Fruit fly (Drosophila melanogaster): Measurements from ENCODE around the gene Nrt.

The Nrt gene

DNA sequence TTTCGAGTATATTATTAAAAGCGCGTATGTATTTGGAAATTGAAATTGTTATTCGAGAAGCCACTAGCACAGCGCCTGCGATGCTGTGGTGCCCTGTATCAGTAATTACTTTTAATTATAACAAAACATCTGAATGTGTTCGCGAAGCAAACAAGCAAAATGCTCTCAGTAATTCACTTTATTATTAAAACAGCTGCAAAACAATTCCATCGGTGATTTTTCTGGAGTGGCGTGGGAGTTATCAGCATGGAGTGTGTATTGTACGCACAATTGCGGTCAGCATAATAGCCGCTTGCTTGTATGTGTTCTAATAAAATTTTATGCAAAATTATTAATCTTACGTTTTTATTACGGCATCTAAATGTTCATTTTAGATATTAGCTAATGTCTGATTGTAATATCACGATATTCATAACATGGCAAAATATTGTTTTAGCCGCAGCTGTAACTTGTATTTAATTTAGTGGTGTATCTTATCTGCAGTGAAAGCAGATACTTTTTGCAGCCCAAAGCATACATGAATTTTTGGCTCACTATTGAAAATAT lies 16.4 kb downstream of the Nrt start (continued):
- no peak for TF ChIP-seq pb (GFP tag; optimal IDR thresholded peaks at IDR 0.05)
- TF ChIP-seq Xbp1 (GFP tag; optimal IDR thresholded peaks at IDR 0.05): peak; percentile 74
- TF ChIP-seq Antp (GFP tag; optimal IDR thresholded peaks at IDR 0.05): peak; percentile 63
- TF ChIP-seq odd (GFP tag; optimal IDR thresholded peaks at IDR 0.05): no peak
- TF ChIP-seq sisA (GFP tag; IDR thresholded peaks at IDR 0.05): peak; percentile 67
- TF ChIP-seq salm (tag; optimal IDR thresholded peaks at IDR 0.05): peak; percentile 61
- TF ChIP-seq pum (GFP tag; optimal IDR thresholded peaks at IDR 0.05): peak; percentile 62
- TF ChIP-seq CG11093 (GFP tag; IDR thresholded peaks at IDR 0.05): peak; percentile 64; the same call in 1 of the 3 replicates
- TF ChIP-seq cwo (GFP tag; optimal IDR thresholded peaks at IDR 0.05): no peak
- TF ChIP-seq ewg (GFP tag; optimal IDR thresholded peaks at IDR 0.05): peak; percentile 62
- no peak for TF ChIP-seq CG11504 (tag; optimal IDR thresholded peaks at IDR 0.05)
- peak; percentile 51 for TF ChIP-seq NfI (GFP tag; optimal IDR thresholded peaks at IDR 0.05)
- no peak for TF ChIP-seq Neu2 (GFP tag; optimal IDR thresholded peaks at IDR 0.05; ENCODE audit: borderline replicate concordance)
- no peak for TF ChIP-seq tap (tag; optimal IDR thresholded peaks at IDR 0.05)
- peak; percentile 76 for TF ChIP-seq CG17328 (GFP tag; IDR thresholded peaks at IDR 0.05)
- TF ChIP-seq usp (GFP tag; optimal IDR thresholded peaks at IDR 0.05): no peak
- peak; percentile 48; the same call in 1 of the 2 replicates for TF ChIP-seq dati (GFP tag; IDR thresholded peaks at IDR 0.05)
- TF ChIP-seq CG15601 (tag; optimal IDR thresholded peaks at IDR 0.05): peak; percentile 56
- TF ChIP-seq Abd-B (GFP tag; optimal IDR thresholded peaks at IDR 0.05): peak; percentile 54
- no peak for TF ChIP-seq HLHmδ (GFP tag; optimal IDR thresholded peaks at IDR 0.05)
- peak; percentile 57 for TF ChIP-seq CG8359 (GFP tag; optimal IDR thresholded peaks at IDR 0.05; ENCODE audit: borderline replicate concordance)
- peak; percentile 95 for TF ChIP-seq Ets65A (GFP tag)
- peak; percentile 51 for TF ChIP-seq Six4 (GFP tag; optimal IDR thresholded peaks at IDR 0.05)
- TF ChIP-seq CG7271 (tag; optimal IDR thresholded peaks at IDR 0.05): no peak
- peak; percentile 45 for TF ChIP-seq Camta (GFP tag; optimal IDR thresholded peaks at IDR 0.05)
- peak; percentile 19; the same call in 1 of the 2 replicates for TF ChIP-seq CG9215 (GFP tag; IDR thresholded peaks at IDR 0.05)
- TF ChIP-seq CG12744 (GFP tag; optimal IDR thresholded peaks at IDR 0.05): peak; percentile 46
- peak; percentile 70; the same call in 1 of the 3 replicates for TF ChIP-seq CG7357 (GFP tag; IDR thresholded peaks at IDR 0.05)
- TF ChIP-seq kni (GFP tag; optimal IDR thresholded peaks at IDR 0.05): no peak
- TF ChIP-seq Usf (GFP tag; optimal IDR thresholded peaks at IDR 0.05): no peak
- TF ChIP-seq nom (GFP tag; optimal IDR thresholded peaks at IDR 0.05): peak; percentile 18
- TF ChIP-seq CG18599 (GFP tag; optimal IDR thresholded peaks at IDR 0.05): no peak
- TF ChIP-seq al (GFP tag; IDR thresholded peaks at IDR 0.05): 0 out of 2 replicates have a peak, but pooled peaks have one; percentile 26
- peak; percentile 70 for TF ChIP-seq lbe (GFP tag; optimal IDR thresholded peaks at IDR 0.05)
- TF ChIP-seq CG11696 (GFP tag; IDR thresholded peaks at IDR 0.05): peak; percentile 95
- TF ChIP-seq Hmr (GFP tag; optimal IDR thresholded peaks at IDR 0.05): peak; percentile 73
- peak; percentile 78 for TF ChIP-seq chm (GFP tag; IDR thresholded peaks at IDR 0.05)
- TF ChIP-seq insv (GFP tag; optimal IDR thresholded peaks at IDR 0.05): no peak
- TF ChIP-seq nau (GFP tag; optimal IDR thresholded peaks at IDR 0.05): no peak
- peak; percentile 33; the same call in 1 of the 2 replicates for TF ChIP-seq CG10321 (GFP tag; IDR thresholded peaks at IDR 0.05)
- peak; percentile 55 for TF ChIP-seq Aef1 (GFP tag; IDR thresholded peaks at IDR 0.05)
- peak; percentile 49 for TF ChIP-seq CG4707 (GFP tag; optimal IDR thresholded peaks at IDR 0.05)
- TF ChIP-seq NK7.1 (GFP tag; optimal IDR thresholded peaks at IDR 0.05): peak; percentile 8
- TF ChIP-seq CTCF (GFP tag; optimal IDR thresholded peaks at IDR 0.05): no peak
- no peak for TF ChIP-seq C15 (GFP tag; IDR thresholded peaks at IDR 0.05)
- TF ChIP-seq CG6689 (GFP tag; IDR thresholded peaks at IDR 0.05): peak; percentile 77
- TF ChIP-seq HmgZ (tag; optimal IDR thresholded peaks at IDR 0.05): peak; percentile 47
- no peak for TF ChIP-seq Hr78 (GFP tag; optimal IDR thresholded peaks at IDR 0.05)
- peak in 1 of 3 experiments; percentile 52 for TF ChIP-seq lola (GFP tag; optimal IDR thresholded peaks at IDR 0.05)
- no peak for TF ChIP-seq oc (tag; optimal IDR thresholded peaks at IDR 0.05)

Measured in whole organism, embryonic.